Fruit fly (Drosophila melanogaster) whole organism, embryonic: ENCODE results near the gene Jhbp3.
A peak's percentile ranks its signal among the peaks of the same experiment; 100 is the strongest.

Experiments
- Aef1 ChIP-seq: fragments of 200-800 bp; sonication (Bioruptor generic); IDR thresholded peaks from 3 replicates; pipeline ENCODE4 v1.3.6; 2022; ENCODE audit warnings: missing biosample characterization, missing genetic modification characterization
- Asciz ChIP-seq: fragments of 200-800 bp; sonication (Bioruptor generic); optimal IDR thresholded peaks from 2 replicates; lab custom pipeline; 2017; ENCODE audit warnings: missing biosample characterization, mild to moderate bottlenecking, missing genetic modification characterization, missing genetic modification reagents
- Awh ChIP-seq: fragments of 200-800 bp; sonication (Bioruptor generic); IDR thresholded peaks from 2 replicates; pipeline ENCODE4, ENCODE4 v1.3.6; 2022; ENCODE audit warnings: missing biosample characterization, missing genetic modification characterization
- Bgb ChIP-seq: fragments of 200-800 bp; sonication (Bioruptor generic); IDR thresholded peaks from 2 replicates; pipeline ENCODE4 v1.3.6; 2022; ENCODE audit warnings: missing biosample characterization, missing genetic modification characterization; ENCODE audit not compliant: partially characterized antibody
- CG10654 ChIP-seq: fragments of 200-800 bp; sonication (Bioruptor generic); optimal IDR thresholded peaks from 2 replicates; lab custom pipeline; 2016; ENCODE audit warnings: missing biosample characterization, missing genetic modification characterization
- CG10979 ChIP-seq: fragments of 200-800 bp; sonication (Bioruptor generic); optimal IDR thresholded peaks from 2 replicates; lab custom pipeline; 2018; ENCODE audit warnings: missing biosample characterization, mild to moderate bottlenecking, missing genetic modification characterization, moderate library complexity
- CG12769 ChIP-seq: fragments of 200-800 bp; sonication (Bioruptor generic); optimal IDR thresholded peaks from 2 replicates; lab custom pipeline; 2019; ENCODE audit warnings: missing biosample characterization, mild to moderate bottlenecking, missing genetic modification characterization, moderate library complexity
- CG16815 ChIP-seq: fragments of 200-800 bp; sonication (Bioruptor generic); optimal IDR thresholded peaks from 3 replicates; lab custom pipeline; 2017; ENCODE audit warnings: missing biosample characterization, mild to moderate bottlenecking, missing genetic modification characterization
- CG17612 ChIP-seq: fragments of 200-800 bp; sonication (Bioruptor generic); IDR thresholded peaks from 2 replicates; pipeline ENCODE4 v1.3.6; 2022; ENCODE audit warnings: missing biosample characterization, missing genetic modification characterization
- CG18619 ChIP-seq: fragments of 200-800 bp; sonication (Bioruptor generic); optimal IDR thresholded peaks from 3 replicates; lab custom pipeline; 2017; ENCODE audit warnings: missing biosample characterization, mild to moderate bottlenecking, missing genetic modification characterization
- CG2199 ChIP-seq: fragments of 200-800 bp; sonication (Bioruptor generic); IDR thresholded peaks from 3 replicates; pipeline ENCODE4 v1.3.6; 2022; ENCODE audit warnings: missing biosample characterization, missing genetic modification characterization
- CG4328 ChIP-seq: fragments of 200-800 bp; sonication (Bioruptor generic); optimal IDR thresholded peaks from 3 replicates; lab custom pipeline; 2017; ENCODE audit warnings: missing biosample characterization, missing genetic modification reagents, missing genetic modification characterization
- CG8478 ChIP-seq: fragments of >200 bp; optimal IDR thresholded peaks from 2 replicates; lab custom pipeline; 2018
- D ChIP-seq, 2 experiments: fragments of 200-800 bp in 1 of 2; fragments of >200 bp in 1 of 2; sonication (Bioruptor generic) in 1 of 2; optimal IDR thresholded peaks; 2 replicates in 1 of 2; 3 replicates in 1 of 2; lab custom pipeline; 2017; ENCODE audit warnings: mild to moderate bottlenecking in 1 of 2, missing biosample characterization in 1 of 2, missing genetic modification characterization in 1 of 2, missing genetic modification reagents in 1 of 2
- D19A ChIP-seq: fragments of 200-800 bp; optimal IDR thresholded peaks from 3 replicates; lab custom pipeline; 2019; ENCODE audit warnings: missing biosample characterization, mild to moderate bottlenecking, missing genetic modification characterization, moderate library complexity
- D19B ChIP-seq: fragments of 200-800 bp; sonication (Bioruptor generic); optimal IDR thresholded peaks from 2 replicates; lab custom pipeline; 2017; ENCODE audit warnings: missing biosample characterization, mild to moderate bottlenecking, missing genetic modification characterization
- Hey ChIP-seq: fragments of 200-800 bp; sonication (Bioruptor generic); optimal IDR thresholded peaks from 3 replicates; lab custom pipeline; 2018; ENCODE audit warnings: missing biosample characterization, mild to moderate bottlenecking, missing genetic modification characterization
- Hr51 ChIP-seq, 2 experiments: fragments of 200-800 bp; sonication (Bioruptor generic); optimal IDR thresholded peaks; 2 replicates in 1 of 2; 3 replicates in 1 of 2; lab custom pipeline; 2016 to 2018; ENCODE audit warnings: missing biosample characterization in 2 of 2, missing genetic modification characterization in 2 of 2, mild to moderate bottlenecking in 1 of 2, moderate library complexity in 1 of 2
- Lpt ChIP-seq: fragments of >200 bp; optimal IDR thresholded peaks from 2 replicates; lab custom pipeline; 2018; ENCODE audit warnings: missing biosample characterization, missing genetic modification characterization
- MTF-1 ChIP-seq: fragments of 200-800 bp; sonication (Bioruptor generic); optimal IDR thresholded peaks from 2 replicates; lab custom pipeline; 2018; ENCODE audit warnings: missing biosample characterization, mild to moderate bottlenecking, missing genetic modification characterization, borderline replicate concordance
- Med ChIP-seq: fragments of 200-800 bp; sonication (Bioruptor generic); peaks from one replicate; lab custom pipeline; 2016; ENCODE audit warnings: missing biosample characterization, missing genetic modification characterization, mild to moderate bottlenecking, inconsistent platforms, moderate library complexity
- PHDP ChIP-seq: fragments of 200-800 bp; sonication (Bioruptor generic); optimal IDR thresholded peaks from 3 replicates; lab custom pipeline; 2018; ENCODE audit warnings: missing biosample characterization, mild to moderate bottlenecking, missing genetic modification characterization, moderate library complexity
- Sry-δ ChIP-seq: fragments of 200-800 bp; sonication (Bioruptor generic); optimal IDR thresholded peaks from 2 replicates; lab custom pipeline; 2016; ENCODE audit warnings: missing biosample characterization, missing genetic modification characterization
- abd-A ChIP-seq: fragments of 200-800 bp; sonication (Bioruptor generic); optimal IDR thresholded peaks from 3 replicates; lab custom pipeline; 2019; ENCODE audit warnings: missing biosample characterization, mild to moderate bottlenecking, missing genetic modification characterization, moderate library complexity
- bigmax ChIP-seq: fragments of 200-800 bp; sonication (Bioruptor generic); optimal IDR thresholded peaks from 2 replicates; lab custom pipeline; 2018; ENCODE audit warnings: missing biosample characterization, mild to moderate bottlenecking, missing genetic modification characterization
- chinmo ChIP-seq: fragments of 200-800 bp; sonication (Bioruptor generic); IDR thresholded peaks from 4 replicates; pipeline ENCODE4 v1.3.6; 2022; ENCODE audit warnings: missing biosample characterization, missing genetic modification characterization; ENCODE audit not compliant: partially characterized antibody
- chm ChIP-seq: fragments of 200-800 bp; sonication (Bioruptor generic); IDR thresholded peaks from 2 replicates; pipeline ENCODE4 v1.3.6; 2022; ENCODE audit warnings: missing biosample characterization, missing genetic modification characterization
- crc ChIP-seq: fragments of 200-800 bp; sonication (Bioruptor generic); optimal IDR thresholded peaks from 2 replicates; lab custom pipeline; 2016; ENCODE audit warnings: missing biosample characterization, missing genetic modification characterization
- crp ChIP-seq, 2 experiments: fragments of 200-800 bp; sonication (Bioruptor generic); optimal IDR thresholded peaks; 2 replicates in 1 of 2; 3 replicates in 1 of 2; lab custom pipeline; 2017; ENCODE audit warnings: missing biosample characterization in 2 of 2, missing genetic modification characterization in 2 of 2, mild to moderate bottlenecking in 1 of 2, moderate library complexity in 1 of 2
- ems ChIP-seq: fragments of 200-800 bp; sonication (Bioruptor generic); optimal IDR thresholded peaks from 3 replicates; lab custom pipeline; 2016; ENCODE audit warnings: missing biosample characterization, missing genetic modification characterization
- eve ChIP-seq, 2 experiments: fragments of >200 bp; optimal IDR thresholded peaks; 2 replicates each; lab custom pipeline; 2017; ENCODE audit warnings: missing biosample characterization in 2 of 2, missing genetic modification characterization in 2 of 2
- ftz-f1 ChIP-seq: fragments of 200-800 bp; sonication (Bioruptor generic); optimal IDR thresholded peaks from 2 replicates; lab custom pipeline; 2016; ENCODE audit warnings: missing biosample characterization, missing genetic modification characterization
- gem ChIP-seq: fragments of 200-800 bp; sonication (Bioruptor generic); optimal IDR thresholded peaks from 2 replicates; lab custom pipeline; 2019; ENCODE audit warnings: missing biosample characterization, mild to moderate bottlenecking, missing genetic modification characterization, moderate library complexity
- gsb-n ChIP-seq: fragments of 200-800 bp; sonication (Bioruptor generic); optimal IDR thresholded peaks from 3 replicates; lab custom pipeline; 2018; ENCODE audit warnings: missing biosample characterization, mild to moderate bottlenecking, missing genetic modification characterization
- ken ChIP-seq: fragments of 200-800 bp; sonication (Bioruptor generic); IDR thresholded peaks from 3 replicates; pipeline ENCODE4 v1.3.6; 2022; ENCODE audit warnings: missing biosample characterization, missing genetic modification characterization
- kni ChIP-seq: fragments of 200-800 bp; sonication (Bioruptor generic); optimal IDR thresholded peaks from 3 replicates; lab custom pipeline; 2017; ENCODE audit warnings: mild to moderate bottlenecking, missing biosample characterization, missing genetic modification reagents, missing genetic modification characterization
- nerfin-1 ChIP-seq: fragments of 200-800 bp; sonication (Bioruptor generic); optimal IDR thresholded peaks from 3 replicates; lab custom pipeline; 2019; ENCODE audit warnings: missing biosample characterization, mild to moderate bottlenecking, missing genetic modification characterization, moderate library complexity
- oc ChIP-seq: fragments of 200-800 bp; sonication (Bioruptor generic); optimal IDR thresholded peaks from 2 replicates; lab custom pipeline; 2018; ENCODE audit warnings: missing biosample characterization, mild to moderate bottlenecking, missing genetic modification characterization, moderate library complexity
- otp ChIP-seq: fragments of 200-800 bp; sonication (Bioruptor generic); IDR thresholded peaks from 3 replicates; pipeline ENCODE4, ENCODE4 v1.3.6; 2022; ENCODE audit warnings: missing biosample characterization, missing genetic modification characterization
- pros ChIP-seq: fragments of 200-800 bp; sonication (Bioruptor generic); optimal IDR thresholded peaks from 3 replicates; lab custom pipeline; 2019; ENCODE audit warnings: missing biosample characterization, mild to moderate bottlenecking, missing genetic modification characterization, moderate library complexity
- sd ChIP-seq: fragments of 200-800 bp; sonication (Bioruptor generic); optimal IDR thresholded peaks from 3 replicates; lab custom pipeline; 2018; ENCODE audit warnings: missing biosample characterization, mild to moderate bottlenecking, missing genetic modification characterization, moderate library complexity
- sens ChIP-seq: fragments of 200-800 bp; sonication (Bioruptor generic); peaks from one replicate; lab custom pipeline; 2016; ENCODE audit warnings: missing biosample characterization, missing genetic modification characterization
- slou ChIP-seq: fragments of 200-800 bp; sonication (Bioruptor generic); optimal IDR thresholded peaks from 3 replicates; lab custom pipeline; 2016; ENCODE audit warnings: missing biosample characterization, missing genetic modification characterization
- stwl ChIP-seq: fragments of 200-800 bp; sonication (Bioruptor generic); optimal IDR thresholded peaks from 3 replicates; lab custom pipeline; 2018; ENCODE audit warnings: missing biosample characterization, mild to moderate bottlenecking, missing genetic modification characterization, moderate library complexity
- twi ChIP-seq: fragments of 200-800 bp; optimal IDR thresholded peaks from 2 replicates; lab custom pipeline; 2019; ENCODE audit warnings: missing biosample characterization, mild to moderate bottlenecking, missing genetic modification characterization, moderate library complexity
- wek ChIP-seq: fragments of 200-800 bp; sonication (Bioruptor generic); optimal IDR thresholded peaks from 3 replicates; lab custom pipeline; 2018; ENCODE audit warnings: missing biosample characterization, mild to moderate bottlenecking, missing genetic modification characterization, moderate library complexity
- z ChIP-seq: fragments of 200-800 bp; sonication (Bioruptor generic); IDR thresholded peaks from 3 replicates; pipeline ENCODE4 v1.3.6; 2022; ENCODE audit warnings: missing biosample characterization, missing genetic modification characterization

Jhbp3 gene

DNA sequence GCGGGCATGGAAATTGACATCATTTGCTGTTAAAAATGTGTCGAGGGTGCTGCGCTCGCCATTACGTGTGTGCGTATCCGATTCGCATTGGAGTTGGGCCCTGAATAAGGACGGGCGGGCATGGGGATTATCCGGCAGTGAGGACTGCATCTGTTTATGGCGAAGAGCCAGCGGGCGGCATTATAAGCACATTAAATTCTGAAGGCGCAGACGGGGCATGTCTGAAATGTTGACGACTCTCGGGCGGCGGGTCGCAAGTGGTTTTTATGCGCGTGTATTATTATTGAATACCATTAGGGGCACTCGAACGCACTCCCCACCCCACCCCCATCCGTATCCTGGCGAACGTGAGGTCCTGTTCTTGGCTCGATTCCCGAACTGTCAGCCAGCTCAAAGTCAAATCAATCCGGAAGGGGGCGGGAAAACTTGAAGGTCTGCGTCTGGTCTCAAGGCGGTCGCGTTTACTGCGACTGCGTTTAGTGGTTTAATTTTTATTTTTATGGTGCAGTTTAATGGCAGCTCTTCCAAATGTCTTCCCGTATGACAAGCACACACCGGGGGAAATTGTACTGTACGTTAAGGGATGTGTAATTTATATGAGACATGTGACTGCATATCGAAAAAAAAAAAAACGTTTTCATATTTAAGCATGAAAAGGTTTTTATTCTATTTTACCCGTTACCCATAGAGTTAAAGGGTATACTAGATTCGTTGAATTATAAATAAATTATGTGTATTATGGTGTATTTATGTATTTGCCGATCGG, 23.4 kb upstream of the Jhbp3 start:
- no peak for TF ChIP-seq eve (GFP tag; optimal IDR thresholded peaks at IDR 0.05; lab: Kevin White, UChicago)
- no peak for TF ChIP-seq crp (GFP tag; optimal IDR thresholded peaks at IDR 0.05; lab: Kevin White, UChicago)
- TF ChIP-seq gsb-n: peak; percentile 36
- peak; percentile 78 for TF ChIP-seq Hey (tag; lab: Kevin White, UChicago)
- peak; percentile 57 for TF ChIP-seq wek (GFP tag; lab: Kevin White, UChicago)
- TF ChIP-seq MTF-1 (GFP tag; lab: Kevin White, UChicago): no peak
- TF ChIP-seq stwl: no peak
- peak; percentile 65 for TF ChIP-seq Med (GFP tag; lab: Kevin White, UChicago)
- TF ChIP-seq ken: no peak
- TF ChIP-seq abd-A (tag; lab: Kevin White, UChicago): peak; percentile 78
- TF ChIP-seq ftz-f1 (GFP tag; lab: Kevin White, UChicago): no peak
- no peak for TF ChIP-seq D (optimal IDR thresholded peaks at IDR 0.05; lab: Kevin White, UChicago)
- TF ChIP-seq D (GFP tag; optimal IDR thresholded peaks at IDR 0.05; lab: Kevin White, UChicago): peak; percentile 14
- peak; percentile 66 for TF ChIP-seq pros (GFP tag; lab: Kevin White, UChicago)
- TF ChIP-seq chinmo (GFP tag; lab: Robert Waterston, UW): 0 out of 4 replicates have a peak, but pooled peaks have one; percentile 9
- peak; percentile 31 for TF ChIP-seq sd (tag; lab: Kevin White, UChicago)
- no peak for TF ChIP-seq CG17612 (GFP tag; lab: Robert Waterston, UW)
- peak; percentile 51 for TF ChIP-seq twi
- TF ChIP-seq sens: peak; percentile 71
- no peak for TF ChIP-seq CG10654 (GFP tag; lab: Kevin White, UChicago)
- TF ChIP-seq D19A: peak; percentile 81
- TF ChIP-seq Asciz: no peak
- no peak for TF ChIP-seq PHDP (tag; lab: Kevin White, UChicago)
- TF ChIP-seq oc (tag; lab: Kevin White, UChicago): peak; percentile 76
- no peak for TF ChIP-seq Awh (GFP tag; lab: Robert Waterston, UW)
- 0 out of 3 replicates have a peak, but pooled peaks have one; percentile 36 for TF ChIP-seq z (GFP tag; lab: Robert Waterston, UW)
- peak; percentile 39 for TF ChIP-seq nerfin-1 (tag; lab: Kevin White, UChicago)
- no peak for TF ChIP-seq CG4328 (GFP tag; lab: Kevin White, UChicago)
- TF ChIP-seq slou (GFP tag; lab: Kevin White, UChicago): no peak
- TF ChIP-seq CG10979 (tag; lab: Kevin White, UChicago): no peak
- no peak for TF ChIP-seq CG8478 (lab: Kevin White, UChicago)
- TF ChIP-seq kni (GFP tag; lab: Kevin White, UChicago): peak; percentile 28
- peak; percentile 26; the same call in 1 of the 2 replicates for TF ChIP-seq Bgb
- TF ChIP-seq CG2199: no peak; the same call in 2 of the 3 replicates
- TF ChIP-seq, all 482 proteins: peak for 17

DNA sequence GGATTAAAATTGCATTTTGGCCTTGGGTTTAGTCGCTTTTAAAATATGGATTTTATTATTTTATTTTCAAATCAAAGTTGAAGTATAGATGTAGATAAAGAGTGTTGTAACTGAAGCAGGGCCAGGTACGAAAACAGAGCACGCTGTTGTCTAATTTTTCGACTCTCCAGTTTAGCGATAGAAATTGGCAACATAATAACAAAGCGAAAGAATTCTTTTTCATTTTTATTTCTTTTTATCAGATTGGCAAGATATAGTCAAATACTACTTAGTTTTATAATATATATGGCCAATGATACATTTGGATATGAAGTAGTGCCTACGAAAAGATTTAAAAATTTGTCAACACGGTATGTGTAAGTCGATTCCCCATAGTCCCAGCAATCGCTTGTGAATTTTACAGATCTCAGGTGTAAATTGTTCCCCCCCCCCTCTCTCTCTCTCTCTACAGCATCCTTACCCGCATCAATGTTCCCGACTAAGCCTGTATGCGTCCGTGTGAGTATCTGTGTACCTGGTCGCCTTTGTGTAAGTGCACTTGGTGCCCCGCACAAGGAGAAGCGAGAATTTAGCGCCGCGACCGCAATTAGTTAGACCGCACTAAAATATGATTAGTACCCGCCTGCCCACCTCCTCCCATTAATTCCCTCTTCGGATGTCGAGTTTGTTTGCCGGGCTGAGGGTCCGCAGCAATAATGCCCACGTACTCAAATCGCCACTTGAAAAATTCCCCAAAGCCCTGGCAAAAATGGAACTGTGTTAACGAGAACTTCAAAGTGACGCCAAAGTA, 21.0 kb upstream of the Jhbp3 start:
- TF ChIP-seq ems (no peak), crc (GFP tag; lab: Kevin White, UChicago) (no peak), Sry-δ (GFP tag; lab: Kevin White, UChicago) (no peak), otp (GFP tag; lab: Robert Waterston, UW) (peak; percentile 59; the same call in 1 of the 3 replicates), CG18619 (GFP tag; lab: Kevin White, UChicago) (no peak), Aef1 (GFP tag; lab: Robert Waterston, UW) (no peak), Lpt (no peak), Hr51 (GFP tag; optimal IDR thresholded peaks at IDR 0.05; lab: Kevin White, UChicago) (no peak), bigmax (GFP tag; lab: Kevin White, UChicago) (no peak), z (GFP tag; lab: Robert Waterston, UW) (0 out of 3 replicates have a peak, but pooled peaks have one; percentile 22), D19B (GFP tag; lab: Kevin White, UChicago) (peak; percentile 31), CG12769 (peak; percentile 0), chm (0 out of 2 replicates have a peak, but pooled peaks have one; percentile 32), CG16815 (GFP tag; lab: Kevin White, UChicago) (no peak), gem (tag; lab: Kevin White, UChicago) (peak; percentile 5)
